Fruit fly (Drosophila melanogaster): ENCODE data around the gene Trmt61.

Trmt61 gene

DNA sequence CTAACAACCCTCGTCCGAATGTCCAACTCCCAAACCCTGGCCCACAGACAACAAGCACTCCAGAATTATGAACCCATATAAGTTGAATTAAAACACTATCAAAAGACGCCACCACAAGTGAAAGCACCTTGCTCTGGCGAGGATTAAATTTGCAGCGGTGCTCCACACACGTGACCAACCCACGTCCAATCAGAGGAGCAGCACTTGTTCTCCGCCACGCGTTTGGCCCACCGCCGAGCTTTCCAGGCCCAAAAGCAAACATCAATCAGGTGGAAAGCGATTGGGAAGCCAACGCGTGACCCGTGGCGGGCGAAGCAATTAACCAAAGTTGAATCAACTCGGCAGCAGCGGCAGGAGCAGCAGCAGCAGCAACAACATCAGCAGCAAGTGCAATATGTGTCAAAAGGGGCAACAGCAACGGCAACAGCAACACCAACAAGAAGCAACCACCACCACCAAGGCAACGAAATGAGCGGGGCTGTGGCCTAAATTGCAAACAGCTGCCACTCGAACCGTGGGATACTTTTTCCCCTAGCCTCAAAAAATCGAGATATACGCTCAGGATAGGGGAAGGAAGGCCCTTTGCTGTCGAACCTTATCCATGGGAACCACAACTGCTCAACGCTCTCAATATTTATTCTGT, 27.2 kb upstream of the Trmt61 start (continued):
- TF ChIP-seq CG17385 (GFP tag; optimal IDR thresholded peaks at IDR 0.05): no peak
- TF ChIP-seq Hey (tag; optimal IDR thresholded peaks at IDR 0.05): peak; percentile 100
- no peak for TF ChIP-seq CG12219 (GFP tag; optimal IDR thresholded peaks at IDR 0.05)
- no peak for TF ChIP-seq nau (GFP tag; optimal IDR thresholded peaks at IDR 0.05)
- peak; percentile 54 for TF ChIP-seq nerfin-1 (tag; optimal IDR thresholded peaks at IDR 0.05)
- peak; percentile 51 for TF ChIP-seq oc (tag; optimal IDR thresholded peaks at IDR 0.05)
- no peak for TF ChIP-seq CG4854 (GFP tag; optimal IDR thresholded peaks at IDR 0.05)
- peak; percentile 72 for TF ChIP-seq kni (GFP tag; optimal IDR thresholded peaks at IDR 0.05)
- no peak for TF ChIP-seq CG5180 (GFP tag; optimal IDR thresholded peaks at IDR 0.05)
- no peak for TF ChIP-seq H2.0 (GFP tag; IDR thresholded peaks at IDR 0.05)
- peak; percentile 85 for TF ChIP-seq sqz (GFP tag; optimal IDR thresholded peaks at IDR 0.05)
- TF ChIP-seq CG11093 (GFP tag; IDR thresholded peaks at IDR 0.05): no peak
- no peak for TF ChIP-seq CG11085 (GFP tag; IDR thresholded peaks at IDR 0.05)
- peak; percentile 46 for TF ChIP-seq sens (GFP tag)
- no peak for TF ChIP-seq gem (tag; optimal IDR thresholded peaks at IDR 0.05)
- no peak for TF ChIP-seq dm (GFP tag; optimal IDR thresholded peaks at IDR 0.05)
- TF ChIP-seq toy (GFP tag; IDR thresholded peaks at IDR 0.05): no peak
- TF ChIP-seq CG8281 (tag; optimal IDR thresholded peaks at IDR 0.05): peak; percentile 30
- no peak for TF ChIP-seq CG11723 (GFP tag; optimal IDR thresholded peaks at IDR 0.05)
- no peak for TF ChIP-seq hth (optimal IDR thresholded peaks at IDR 0.05)
- no peak for TF ChIP-seq CG7786 (GFP tag; optimal IDR thresholded peaks at IDR 0.05)
- no peak for TF ChIP-seq Deaf1 (tag; optimal IDR thresholded peaks at IDR 0.05)
- TF ChIP-seq Awh (GFP tag; IDR thresholded peaks at IDR 0.05): 0 out of 2 replicates have a peak, but pooled peaks have one; percentile 28
- peak in 1 of 2 experiments; percentile 44 for TF ChIP-seq tll (GFP tag; optimal IDR thresholded peaks at IDR 0.05)
- no peak for TF ChIP-seq vvl (GFP tag; IDR thresholded peaks at IDR 0.05)
- no peak for TF ChIP-seq sim (GFP tag; IDR thresholded peaks at IDR 0.05)
- no peak for TF ChIP-seq E2f2 (GFP tag; IDR thresholded peaks at IDR 0.05)
- TF ChIP-seq z (GFP tag; IDR thresholded peaks at IDR 0.05): peak; percentile 47; the same call in 1 of the 3 replicates
- no peak for TF ChIP-seq NC2α (GFP tag; optimal IDR thresholded peaks at IDR 0.05)
- TF ChIP-seq CG1832 (GFP tag; optimal IDR thresholded peaks at IDR 0.05): no peak

DNA sequence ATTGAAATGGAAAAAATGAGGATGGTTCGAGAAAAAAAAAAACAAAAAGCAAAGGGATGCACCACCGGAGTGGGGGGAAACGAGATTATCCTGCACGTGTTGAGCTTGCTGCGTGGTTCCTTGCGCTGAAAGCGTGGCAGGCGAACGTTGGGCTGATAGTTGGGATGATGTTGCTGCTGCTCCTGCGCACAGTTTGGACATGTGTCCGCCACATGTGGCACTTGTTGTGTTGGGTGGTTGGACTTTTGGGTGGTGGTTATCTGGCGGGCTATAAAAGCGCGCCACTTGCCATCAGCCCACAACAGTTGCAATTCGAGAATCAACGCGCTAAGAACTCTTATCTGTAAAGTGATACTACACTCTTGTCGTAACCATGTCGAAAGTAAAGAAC, 26.7 kb upstream of the Trmt61 start:
- peak; percentile 93 for TF ChIP-seq Hey (tag; optimal IDR thresholded peaks at IDR 0.05)
- peak; percentile 72 for TF ChIP-seq ewg (GFP tag; optimal IDR thresholded peaks at IDR 0.05)
- TF ChIP-seq scrt (GFP tag; optimal IDR thresholded peaks at IDR 0.05): peak; percentile 16
- TF ChIP-seq twi (tag; optimal IDR thresholded peaks at IDR 0.05): peak; percentile 74
- no peak for TF ChIP-seq yki (optimal IDR thresholded peaks at IDR 0.05)
- TF ChIP-seq pros (GFP tag; optimal IDR thresholded peaks at IDR 0.05): peak; percentile 41
- TF ChIP-seq grau (tag; optimal IDR thresholded peaks at IDR 0.05): no peak
- no peak for TF ChIP-seq dimm (GFP tag; IDR thresholded peaks at IDR 0.05)
- TF ChIP-seq CG32772 (GFP tag; IDR thresholded peaks at IDR 0.05): 0 out of 2 replicates have a peak, but pooled peaks have one; percentile 15
